Worm (Caenorhabditis elegans): ENCODE results near the gene math-8.

- no peak for TF ChIP-seq elt-3 (tag; optimal IDR thresholded peaks at IDR 0.05)
- TF ChIP-seq nhr-28 (tag; optimal IDR thresholded peaks at IDR 0.05), result no peak
- no peak for TF ChIP-seq ama-1 (optimal IDR thresholded peaks at IDR 0.05)
- TF ChIP-seq ceh-82 (tag; optimal IDR thresholded peaks at IDR 0.05), result no peak
These were observed 4.9 kb upstream of the math-8 start, which contains the start of gene C16C4.1 for ce11 chrII:1893912-1894311.
